Worm (Caenorhabditis elegans): ENCODE data around the gene Y54G2A.72.
"Not testable (repeated sequence)": the region's sequence is repeated elsewhere in the genome, so short reads cannot be mapped to it uniquely, and the experiment has no call there.

DNA sequence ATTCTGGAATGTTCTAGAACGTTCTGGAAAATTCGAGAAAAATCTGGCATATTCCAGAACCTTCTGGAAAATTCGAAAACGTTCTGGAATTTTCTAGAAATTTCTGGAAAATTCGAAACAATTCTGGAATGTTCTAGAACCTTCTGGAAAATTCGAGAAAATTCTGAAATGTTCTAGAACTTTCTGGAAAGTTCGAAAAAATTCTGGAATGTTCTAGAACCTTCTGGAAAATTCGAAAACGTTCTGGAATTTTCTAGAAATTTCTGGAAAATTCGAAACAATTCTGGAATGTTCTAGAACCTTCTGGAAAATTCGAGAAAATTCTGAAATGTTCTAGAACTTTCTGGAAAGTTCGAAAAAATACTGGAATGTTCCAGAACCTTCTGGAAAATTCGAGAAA lies 23.1 kb upstream of the Y54G2A.72 start:
- not testable (repeated sequence) for TF ChIP-seq K12H6.12 (tag; optimal IDR thresholded peaks at IDR 0.05); snpc-1.3 (tag; optimal IDR thresholded peaks at IDR 0.05; ENCODE audit: insufficient read depth)
